Worm (Caenorhabditis elegans) whole organism, late embryonic: Measurements from ENCODE around the gene F46C5.6.

Experiments
- Y22D7AL.16 ChIP-seq: sonication (generic microtip); optimal IDR thresholded peaks from 2 replicates; lab custom pipeline; 2016; ENCODE audit warnings: missing genetic modification characterization, missing compliant biosample characterization
- ama-1 ChIP-seq: fragments of 150-350 bp; optimal IDR thresholded peaks from 2 replicates; lab custom pipeline; 2014
- ceh-19 ChIP-seq: fragments of 200-800 bp; sonication (Bioruptor generic); optimal IDR thresholded peaks from 2 replicates; lab custom pipeline; 2018; ENCODE audit warnings: mild to moderate bottlenecking, missing genetic modification characterization, missing compliant biosample characterization
- dve-1 ChIP-seq: sonication (generic microtip); optimal IDR thresholded peaks from 2 replicates; lab custom pipeline; 2017; ENCODE audit warnings: antibody characterized with exemption, mild to moderate bottlenecking, missing genetic modification characterization, missing compliant biosample characterization
- fax-1 ChIP-seq: sonication (generic microtip); optimal IDR thresholded peaks from 2 replicates; lab custom pipeline; 2016; ENCODE audit warnings: missing genotype, missing genetic modification characterization, missing compliant biosample characterization
- hlh-15 ChIP-seq: sonication (generic microtip); optimal IDR thresholded peaks from 2 replicates; lab custom pipeline; 2016; ENCODE audit warnings: missing genetic modification characterization, missing compliant biosample characterization
- hlh-30 ChIP-seq: sonication (generic microtip); optimal IDR thresholded peaks from 2 replicates; lab custom pipeline; 2017; ENCODE audit warnings: antibody characterized with exemption, missing genetic modification characterization, missing compliant biosample characterization; ENCODE audit not compliant: insufficient read depth
- hlh-8 ChIP-seq: sonication (generic microtip); optimal IDR thresholded peaks from 2 replicates; lab custom pipeline; 2016; ENCODE audit warnings: missing genotype, missing genetic modification characterization, missing compliant biosample characterization
- nhr-11 ChIP-seq: fragments of 150-350 bp; optimal IDR thresholded peaks from 2 replicates; lab custom pipeline; 2014; ENCODE audit warnings: missing biosample characterization, missing genetic modification characterization
- pax-1 ChIP-seq: fragments of 150-350 bp; optimal IDR thresholded peaks from 2 replicates; lab custom pipeline; 2014; ENCODE audit warnings: missing biosample characterization, missing genetic modification characterization
- sdc-2 ChIP-seq: sonication (generic microtip); optimal IDR thresholded peaks from 2 replicates; lab custom pipeline; 2016; ENCODE audit warnings: missing genotype, missing genetic modification characterization, missing compliant biosample characterization
- unc-86 ChIP-seq: sonication (generic microtip); optimal IDR thresholded peaks from 2 replicates; lab custom pipeline; 2016; ENCODE audit warnings: missing genetic modification characterization, missing compliant biosample characterization
- zip-5 ChIP-seq: sonication (generic microtip); optimal IDR thresholded peaks from 2 replicates; lab custom pipeline; 2016; ENCODE audit warnings: missing genetic modification characterization, missing compliant biosample characterization

DNA sequence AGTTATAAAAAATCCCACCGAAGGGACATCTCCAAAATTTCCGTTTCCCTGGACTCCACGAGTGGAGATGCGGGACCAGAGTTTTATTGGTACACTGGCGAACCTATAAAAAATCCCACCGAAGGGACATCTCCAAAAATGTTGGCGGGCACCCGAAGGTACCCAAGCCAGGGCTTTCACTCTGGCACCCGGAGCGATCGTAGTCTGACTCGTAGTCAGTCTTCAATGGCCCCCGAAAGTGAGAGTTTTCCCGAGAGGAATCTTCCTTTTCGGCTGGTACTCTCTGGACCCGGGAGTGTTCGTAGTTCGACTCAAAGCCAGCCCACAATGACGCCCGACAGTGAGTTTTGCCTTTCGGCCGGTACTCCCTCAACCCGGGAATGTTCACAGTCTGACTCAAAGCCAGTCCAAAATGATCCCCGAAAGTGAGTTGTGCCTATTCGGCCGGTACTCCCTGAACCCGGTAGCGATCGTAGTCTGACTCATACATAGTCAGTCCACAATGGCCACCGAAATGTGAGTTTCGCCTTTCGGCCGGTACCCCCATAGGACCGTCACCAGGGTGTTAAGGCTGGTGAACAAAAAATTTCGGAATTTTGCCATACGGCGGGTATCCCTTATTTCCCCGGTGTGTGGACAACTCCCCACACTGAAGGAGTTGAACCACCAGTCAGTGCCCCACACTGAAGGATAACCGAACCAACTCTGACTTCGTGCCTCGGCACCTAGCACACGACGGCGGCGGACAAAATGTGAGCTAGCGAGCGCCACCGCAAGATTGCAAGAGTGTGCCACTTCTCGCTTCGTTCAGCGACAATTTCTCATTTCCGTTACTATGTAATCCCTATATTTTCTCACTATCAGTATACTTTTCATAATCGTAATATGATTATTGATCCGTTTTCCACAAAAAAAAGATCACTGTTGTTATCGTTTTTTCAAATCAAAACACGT is 33.0 kb upstream of the F46C5.6 start:
- TF ChIP-seq ama-1 (lab: Kevin White, UChicago) (no peak), zip-5 (tag; lab: Kevin White, UChicago) (no peak), hlh-8 (tag; lab: Kevin White, UChicago) (no peak), ceh-19 (GFP tag; lab: Kevin White, UChicago) (no peak), sdc-2 (tag; lab: Kevin White, UChicago) (no peak), pax-1 (no peak), Y22D7AL.16 (tag; lab: Kevin White, UChicago) (no peak), unc-86 (tag; lab: Kevin White, UChicago) (no peak), fax-1 (tag; lab: Kevin White, UChicago) (no peak), nhr-11 (tag; lab: Kevin White, UChicago) (no peak), dve-1 (tag; lab: Kevin White, UChicago) (no peak), hlh-30 (tag; lab: Kevin White, UChicago) (no peak), hlh-15 (no peak)
